Fruit fly (Drosophila melanogaster): ENCODE results near the gene Sirt7.

Sirt7 gene

dm6 chr3R:29040526-29041195, 15.1 kb upstream of the Sirt7 start (continued):
- no peak for TF ChIP-seq CG8089 (GFP tag; optimal IDR thresholded peaks at IDR 0.05)
- peak in 1 of 2 experiments; percentile 41 for TF ChIP-seq Hr78 (GFP tag; optimal IDR thresholded peaks at IDR 0.05)
- TF ChIP-seq CG13775 (GFP tag; optimal IDR thresholded peaks at IDR 0.05): peak; percentile 51
- TF ChIP-seq Tbp (GFP tag; optimal IDR thresholded peaks at IDR 0.05): no peak
- TF ChIP-seq CG11560 (tag; IDR thresholded peaks at IDR 0.05): no peak
- peak; percentile 37; the same call in 1 of the 3 replicates for TF ChIP-seq B-H1 (GFP tag; IDR thresholded peaks at IDR 0.05)
- peak; percentile 57 for TF ChIP-seq stc (GFP tag; IDR thresholded peaks at IDR 0.05)
- peak; percentile 17 for TF ChIP-seq CrebB (tag; optimal IDR thresholded peaks at IDR 0.05)
- TF ChIP-seq CG12155 (GFP tag; optimal IDR thresholded peaks at IDR 0.05): peak; percentile 39
- TF ChIP-seq vvl (GFP tag; IDR thresholded peaks at IDR 0.05): peak; percentile 47; the same call in 1 of the 2 replicates
- TF ChIP-seq sisA (GFP tag; IDR thresholded peaks at IDR 0.05): peak; percentile 24; the same call in 1 of the 2 replicates
- no peak for TF ChIP-seq wek (GFP tag; optimal IDR thresholded peaks at IDR 0.05)
- no peak; the same call in 1 of the 2 replicates for TF ChIP-seq ap (GFP tag; IDR thresholded peaks at IDR 0.05)
- no peak for TF ChIP-seq CG1529 (GFP tag; optimal IDR thresholded peaks at IDR 0.05)
- peak; percentile 51 for TF ChIP-seq CG1233 (GFP tag; optimal IDR thresholded peaks at IDR 0.05)
- peak; percentile 72 for TF ChIP-seq unpg (GFP tag; optimal IDR thresholded peaks at IDR 0.05)
- TF ChIP-seq Ada2b (GFP tag; IDR thresholded peaks at IDR 0.05): peak; percentile 28
- TF ChIP-seq H2.0 (GFP tag; IDR thresholded peaks at IDR 0.05): no peak
- no peak for TF ChIP-seq GATAe (GFP tag; conservative IDR thresholded peaks at IDR 0.05)
- no peak for TF ChIP-seq Hmx (GFP tag; optimal IDR thresholded peaks at IDR 0.05)
- TF ChIP-seq hbn (GFP tag; IDR thresholded peaks at IDR 0.05; ENCODE audit: partially characterized antibody): no peak
- peak; percentile 75 for TF ChIP-seq CG4424 (GFP tag; optimal IDR thresholded peaks at IDR 0.05)
- peak; percentile 58 for TF ChIP-seq CG4820 (GFP tag; optimal IDR thresholded peaks at IDR 0.05)
- no peak; the same call in 1 of the 2 replicates for TF ChIP-seq CG31441 (GFP tag; IDR thresholded peaks at IDR 0.05)
- peak; percentile 10; the same call in 1 of the 2 replicates for TF ChIP-seq Ravus (GFP tag; IDR thresholded peaks at IDR 0.05)
- TF ChIP-seq Fer2 (tag; optimal IDR thresholded peaks at IDR 0.05): peak; percentile 0
- TF ChIP-seq ci (GFP tag; IDR thresholded peaks at IDR 0.05): 0 out of 3 replicates have a peak, but pooled peaks have one; percentile 7
- no peak for TF ChIP-seq CoRest (tag; optimal IDR thresholded peaks at IDR 0.05)
- peak; percentile 60; the same call in 1 of the 2 replicates for TF ChIP-seq CG32767 (GFP tag; IDR thresholded peaks at IDR 0.05)
- TF ChIP-seq Spps (tag; optimal IDR thresholded peaks at IDR 0.05): peak; percentile 13
- peak; percentile 86 for TF ChIP-seq CG11695 (GFP tag; IDR thresholded peaks at IDR 0.05)
- TF ChIP-seq CG12236 (GFP tag; optimal IDR thresholded peaks at IDR 0.05): no peak
- peak; percentile 59 for TF ChIP-seq CG10267 (tag; optimal IDR thresholded peaks at IDR 0.05)
- TF ChIP-seq Chrac-16 (GFP tag; optimal IDR thresholded peaks at IDR 0.05): peak; percentile 20
- TF ChIP-seq CG18764 (GFP tag; optimal IDR thresholded peaks at IDR 0.05): peak; percentile 69
- no peak for TF ChIP-seq bbx (GFP tag; IDR thresholded peaks at IDR 0.05; ENCODE audit: partially characterized antibody)
- TF ChIP-seq CG17802 (tag; optimal IDR thresholded peaks at IDR 0.05): no peak
- TF ChIP-seq CHES-1-like (GFP tag; optimal IDR thresholded peaks at IDR 0.05): no peak
- TF ChIP-seq Dip3 (GFP tag; optimal IDR thresholded peaks at IDR 0.05): peak; percentile 7
- peak; percentile 54 for TF ChIP-seq esg (GFP tag; conservative IDR thresholded peaks at IDR 0.05)
- TF ChIP-seq slbo (GFP tag; IDR thresholded peaks at IDR 0.05): peak; percentile 46
- TF ChIP-seq Hsf (GFP tag; optimal IDR thresholded peaks at IDR 0.05): peak; percentile 32
- no peak for TF ChIP-seq chn (GFP tag; optimal IDR thresholded peaks at IDR 0.05)
- TF ChIP-seq croc (GFP tag; conservative IDR thresholded peaks at IDR 0.05): no peak
- TF ChIP-seq pb (GFP tag; optimal IDR thresholded peaks at IDR 0.05): no peak
- TF ChIP-seq CG14441 (GFP tag; IDR thresholded peaks at IDR 0.05): peak; percentile 57
- no peak for TF ChIP-seq sna (GFP tag; IDR thresholded peaks at IDR 0.05; ENCODE audit: partially characterized antibody)
- no peak for TF ChIP-seq danr (GFP tag; IDR thresholded peaks at IDR 0.05)
- TF ChIP-seq CG17361 (GFP tag; IDR thresholded peaks at IDR 0.05): no peak; the same call in 2 of the 3 replicates
- no peak for TF ChIP-seq h (optimal IDR thresholded peaks at IDR 0.05)
- peak; percentile 60 for TF ChIP-seq fd96Cb (tag; optimal IDR thresholded peaks at IDR 0.05)

Data from whole organism, embryonic.